Worm (Caenorhabditis elegans) whole organism, L1 larva: ENCODE measurements around the gene C03G5.14.
"Not testable (repeated sequence)": the region's sequence is repeated elsewhere in the genome, so short reads cannot be mapped to it uniquely, and the experiment has no call there.

Source experiments
- C34B4.2 ChIP-seq: sonication (generic microtip); optimal IDR thresholded peaks from 2 replicates; lab custom pipeline; 2017; ENCODE audit warnings: mild to moderate bottlenecking, missing genetic modification characterization, missing compliant biosample characterization
- aha-1 ChIP-seq: fragments of 150-350 bp; optimal IDR thresholded peaks from 2 replicates; lab custom pipeline; 2014; ENCODE audit warnings: missing biosample characterization, missing genetic modification characterization
- blmp-1 ChIP-seq: fragments of 150-350 bp; optimal IDR thresholded peaks from 2 replicates; lab custom pipeline; 2014; ENCODE audit warnings: missing biosample characterization, missing genetic modification characterization
- ceh-8 ChIP-seq: fragments of 200-800 bp; sonication (Bioruptor generic); optimal IDR thresholded peaks from 2 replicates; lab custom pipeline; 2018; ENCODE audit warnings: mild to moderate bottlenecking, missing genetic modification characterization, moderate library complexity, missing compliant biosample characterization
- ceh-82 ChIP-seq, 3 experiments: fragments of 150-350 bp in 1 of 3; sonication (generic microtip) in 2 of 3; optimal IDR thresholded peaks; 2 replicates each; lab custom pipeline; 2014 to 2017; ENCODE audit warnings: missing biosample characterization in 3 of 3, missing genetic modification characterization in 3 of 3
- ceh-90 ChIP-seq: sonication (generic microtip); optimal IDR thresholded peaks from 2 replicates; lab custom pipeline; 2016; ENCODE audit warnings: missing genetic modification characterization, missing compliant biosample characterization
- ces-1 ChIP-seq: fragments of 150-350 bp; optimal IDR thresholded peaks from 2 replicates; lab custom pipeline; 2014; ENCODE audit warnings: missing biosample characterization, missing genetic modification reagents, missing genetic modification characterization
- efl-1 ChIP-seq, 4 experiments: fragments of 150-350 bp; optimal IDR thresholded peaks in 3 of 4; peaks in 1 of 4; 1 replicate in 1 of 4; 2 replicates in 3 of 4; lab custom pipeline; 2014; ENCODE audit warnings: missing biosample characterization in 2 of 4, missing genetic modification characterization in 2 of 4, missing genetic modification reagents in 2 of 4
- fkh-8 ChIP-seq: sonication (generic microtip); optimal IDR thresholded peaks from 2 replicates; lab custom pipeline; 2016; ENCODE audit warnings: mild to moderate bottlenecking, missing genetic modification characterization, missing compliant biosample characterization
- hlh-17 ChIP-seq: fragments of 200-800 bp; sonication (Bioruptor generic); optimal IDR thresholded peaks from 2 replicates; lab custom pipeline; 2018; ENCODE audit warnings: missing genetic modification characterization, mild to moderate bottlenecking, missing compliant biosample characterization, moderate library complexity, borderline replicate concordance
- hlh-4 ChIP-seq: sonication (generic microtip); optimal IDR thresholded peaks from 2 replicates; lab custom pipeline; 2016; ENCODE audit warnings: mild to moderate bottlenecking, missing genetic modification characterization, missing compliant biosample characterization
- hpl-2 ChIP-seq: fragments of 150-350 bp; optimal IDR thresholded peaks from 2 replicates; lab custom pipeline; 2014; ENCODE audit warnings: missing biosample characterization, missing genetic modification reagents, missing genetic modification characterization
- irx-1 ChIP-seq: sonication (generic microtip); optimal IDR thresholded peaks from 2 replicates; lab custom pipeline; 2016; ENCODE audit warnings: missing genetic modification characterization, missing compliant biosample characterization
- isw-1 ChIP-seq: fragments of 200-800 bp; sonication (Bioruptor generic); IDR thresholded peaks from 2 replicates; pipeline ENCODE4 v1.3.6; 2022; ENCODE audit warnings: missing genetic modification characterization, missing compliant biosample characterization
- lin-13 ChIP-seq: fragments of 150-350 bp; optimal IDR thresholded peaks from 2 replicates; lab custom pipeline; 2014; ENCODE audit warnings: missing biosample characterization, missing genetic modification reagents, missing genetic modification characterization
- lin-35 ChIP-seq, 2 experiments: fragments of 150-350 bp; optimal IDR thresholded peaks; 2 replicates each; lab custom pipeline; 2014; ENCODE audit warnings: missing biosample characterization in 2 of 2, missing genetic modification characterization in 2 of 2, missing genetic modification reagents in 2 of 2
- nhr-12 ChIP-seq: sonication (generic microtip); optimal IDR thresholded peaks from 2 replicates; lab custom pipeline; 2017; ENCODE audit warnings: missing biosample characterization, missing genetic modification characterization
- nhr-19 ChIP-seq: fragments of 200-800 bp; sonication (Bioruptor generic); conservative IDR thresholded peaks from 2 replicates; pipeline ENCODE4 v1.3.6; 2022; ENCODE audit warnings: missing genetic modification characterization, missing compliant biosample characterization
- nhr-47 ChIP-seq: sonication (generic microtip); optimal IDR thresholded peaks from 2 replicates; lab custom pipeline; 2016; ENCODE audit warnings: mild to moderate bottlenecking, missing genetic modification characterization, moderate library complexity, missing compliant biosample characterization
- nhr-77 ChIP-seq: fragments of 150-350 bp; optimal IDR thresholded peaks from 2 replicates; lab custom pipeline; 2014; ENCODE audit warnings: missing biosample characterization, missing genetic modification characterization
- nhr-84 ChIP-seq: sonication (generic microtip); optimal IDR thresholded peaks from 2 replicates; lab custom pipeline; 2017; ENCODE audit warnings: missing biosample characterization, missing genetic modification characterization
- nhr-85 ChIP-seq: sonication (generic microtip); peaks from one replicate; lab custom pipeline; 2016; ENCODE audit warnings: missing genetic modification characterization, inconsistent platforms, missing compliant biosample characterization
- pqm-1 ChIP-seq: sonication (generic microtip); optimal IDR thresholded peaks from 3 replicates; lab custom pipeline; 2017; ENCODE audit warnings: missing biosample characterization, missing genetic modification characterization
- skn-1 ChIP-seq: fragments of 150-350 bp; optimal IDR thresholded peaks from 2 replicates; lab custom pipeline; 2014; ENCODE audit warnings: missing biosample characterization, missing genetic modification characterization
- snu-23 ChIP-seq: sonication (generic microtip); optimal IDR thresholded peaks from 2 replicates; lab custom pipeline; 2016; ENCODE audit warnings: missing genetic modification characterization, missing compliant biosample characterization
- sup-37 ChIP-seq: fragments of 200-800 bp; sonication (Bioruptor generic); optimal IDR thresholded peaks from 2 replicates; lab custom pipeline; 2018; ENCODE audit warnings: mild to moderate bottlenecking, missing genetic modification characterization, missing compliant biosample characterization
- tbx-2 ChIP-seq: sonication (generic microtip); optimal IDR thresholded peaks from 2 replicates; lab custom pipeline; 2016; ENCODE audit warnings: missing genetic modification characterization, missing compliant biosample characterization
- zip-4 ChIP-seq: fragments of 200-800 bp; sonication (Bioruptor generic); optimal IDR thresholded peaks from 2 replicates; lab custom pipeline; 2018; ENCODE audit warnings: mild to moderate bottlenecking, missing genetic modification characterization, moderate library complexity, missing compliant biosample characterization

C03G5.14 gene

DNA sequence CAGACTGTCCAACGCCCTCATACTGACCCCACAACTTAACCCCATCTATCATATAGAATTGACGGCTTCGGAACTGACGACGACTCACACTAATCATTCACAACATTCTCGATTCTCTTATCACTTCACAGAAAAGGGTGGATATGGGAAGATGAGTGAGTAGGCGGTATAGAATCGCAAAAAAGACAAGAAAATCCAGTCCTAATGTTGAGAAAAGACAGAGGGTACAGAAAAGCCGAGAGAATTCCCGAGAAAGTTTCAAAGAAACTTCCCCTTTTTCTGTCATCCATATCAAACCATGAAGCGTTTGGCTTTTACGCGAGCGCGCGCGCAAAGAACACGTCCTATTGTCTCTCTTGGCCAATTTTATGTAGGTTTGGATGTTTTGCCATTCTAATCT is 17.5 kb upstream of the C03G5.14 start:
- TF ChIP-seq lin-35 (GFP tag; optimal IDR thresholded peaks at IDR 0.05; lab: Kevin White, UChicago) = no peak
- TF ChIP-seq blmp-1 (tag; lab: Kevin White, UChicago) = peak; percentile 89
- TF ChIP-seq C34B4.2 (tag; lab: Kevin White, UChicago) = no peak
- no peak for TF ChIP-seq aha-1 (tag; lab: Kevin White, UChicago)

DNA sequence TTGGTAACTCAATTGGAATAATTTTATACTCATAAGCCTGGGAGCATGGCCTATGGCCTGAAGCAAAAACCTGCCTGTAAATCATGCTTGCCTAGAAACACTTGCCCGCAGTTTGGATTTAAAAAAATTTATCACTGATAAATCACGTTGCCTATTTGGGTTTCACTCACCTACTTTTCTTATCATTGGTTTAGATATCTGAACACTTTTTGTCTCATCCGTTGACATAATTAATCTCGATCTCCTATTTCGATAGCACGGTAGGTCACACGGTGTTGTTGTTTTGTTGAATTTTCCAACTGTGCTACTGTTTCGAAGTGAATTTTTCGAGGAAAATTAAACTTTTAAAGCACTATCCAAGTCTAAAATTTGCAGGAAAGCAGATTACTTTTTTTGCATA is 14.7 kb upstream of the C03G5.14 start:
- peak; percentile 74 for TF ChIP-seq blmp-1 (tag; lab: Kevin White, UChicago)
- TF ChIP-seq sup-37 (GFP tag; lab: Kevin White, UChicago) = no peak

DNA sequence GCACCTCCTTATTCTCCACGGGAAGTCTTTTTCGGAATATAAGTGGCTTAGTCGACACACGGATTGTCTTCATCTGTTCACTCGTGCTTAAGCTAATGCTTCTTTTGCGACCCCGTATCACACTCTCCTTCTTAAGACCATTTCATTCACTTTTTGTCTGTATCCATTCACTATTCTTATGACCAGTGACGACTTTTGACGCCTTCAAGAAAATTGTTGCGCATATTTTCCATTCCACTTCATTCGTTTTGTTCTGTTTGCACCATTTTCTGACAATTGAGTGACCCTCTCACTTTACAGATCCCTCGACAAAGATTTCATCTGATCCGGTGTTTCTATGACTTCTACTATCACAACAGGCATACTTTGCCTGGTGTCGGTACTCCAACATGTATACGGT is 14.1 kb upstream of the C03G5.14 start, which contains the start of gene H03E18.1:
Gene H03E18.1, plus strand, starts transcription at position 301 of the 400 bp plus-strand sequence.
- no peak for TF ChIP-seq efl-1 (optimal IDR thresholded peaks at IDR 0.05; lab: Kevin White, UChicago)
- TF ChIP-seq efl-1 (GFP tag; optimal IDR thresholded peaks at IDR 0.05 in 1 of 2; lab: Kevin White, UChicago) = peak in 1 of 2 experiments; percentile 44
- no peak for TF ChIP-seq ces-1

DNA sequence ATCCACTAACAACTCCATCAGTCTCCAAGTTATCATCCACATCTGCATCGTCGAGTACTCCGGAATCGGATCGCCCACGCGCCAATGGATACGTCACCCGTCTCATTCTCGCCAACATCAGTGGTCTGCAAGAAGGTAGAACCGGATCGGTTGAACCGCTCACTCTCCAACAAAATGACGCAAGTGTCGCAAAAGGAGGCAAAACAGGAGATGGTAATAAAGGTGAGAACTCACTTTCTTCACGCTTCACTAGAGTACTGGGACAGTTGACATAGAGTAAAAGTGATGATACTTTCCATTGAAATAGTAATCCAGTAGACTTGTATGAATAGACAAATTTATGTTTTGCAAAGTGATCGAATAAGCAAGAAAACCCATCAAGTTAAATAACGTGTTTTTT is 12.6 kb upstream of the C03G5.14 start:
- TF ChIP-seq blmp-1 (tag; lab: Kevin White, UChicago) (peak; percentile 31), tbx-2 (no peak), nhr-85 (tag; lab: Kevin White, UChicago) (peak; percentile 52)
- TF ChIP-seq, all 84 proteins: peak for 2

DNA sequence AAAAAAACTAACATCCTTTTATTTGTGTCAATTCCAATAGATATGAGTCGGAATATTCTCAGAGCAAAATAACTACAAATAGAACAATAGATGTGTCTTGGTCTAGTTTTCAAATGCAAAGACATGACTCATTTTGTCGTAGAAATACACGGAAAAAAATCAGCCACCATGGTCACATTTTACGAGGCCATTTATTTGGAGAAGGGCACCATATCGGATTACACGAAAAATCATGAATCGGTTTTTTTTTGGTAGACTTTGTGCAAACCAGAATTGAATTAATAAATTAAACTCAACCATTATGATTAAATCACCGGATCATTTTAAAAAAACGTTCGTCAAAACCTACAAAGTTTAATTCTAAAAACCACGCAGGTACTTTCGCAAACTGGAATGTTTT is 1.3 kb upstream of the C03G5.14 start, which contains the start of gene H03E18.2:
Gene H03E18.2, minus strand, starts transcription at position 101 of the 400 bp plus-strand sequence.
- TF ChIP-seq nhr-84 (tag; lab: Kevin White, UChicago) (no peak), nhr-19 (no peak), skn-1 (tag; lab: Kevin White, UChicago) (no peak), hlh-4 (tag; lab: Kevin White, UChicago) (no peak), nhr-77 (tag; lab: Kevin White, UChicago) (no peak), isw-1 (GFP tag; lab: Robert Waterston, UW) (no peak), zip-4 (GFP tag; lab: Kevin White, UChicago) (no peak), irx-1 (tag; lab: Kevin White, UChicago) (no peak), nhr-12 (tag; lab: Kevin White, UChicago) (no peak), lin-13 (GFP tag; lab: Kevin White, UChicago) (no peak)

DNA sequence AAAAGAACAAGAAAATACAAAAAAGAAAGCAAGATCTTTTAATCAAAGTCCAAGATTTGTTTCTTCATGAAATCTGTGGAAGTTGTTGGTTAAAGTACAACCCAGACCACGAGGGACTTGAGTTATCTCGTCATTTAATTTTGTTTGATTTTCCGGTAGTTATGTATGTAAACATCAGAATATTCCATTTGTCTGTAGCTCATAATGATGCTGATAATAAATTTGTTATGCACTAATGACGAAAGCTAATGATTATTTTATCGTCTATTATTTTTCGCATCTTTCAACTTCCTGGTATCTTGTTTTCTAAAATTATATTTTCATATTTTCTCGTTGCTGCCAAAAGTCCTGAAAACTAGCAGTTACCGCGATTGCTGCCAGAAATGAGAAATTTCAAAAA is 1.3 kb downstream of the C03G5.14 start:
- no peak for TF ChIP-seq efl-1 (optimal IDR thresholded peaks at IDR 0.05; lab: Kevin White, UChicago)
- TF ChIP-seq efl-1 (GFP tag; optimal IDR thresholded peaks at IDR 0.05 in 1 of 2; lab: Kevin White, UChicago) = no peak
- peak; percentile 91 for TF ChIP-seq ceh-8 (GFP tag; lab: Kevin White, UChicago)
- TF ChIP-seq ceh-82 (tag; optimal IDR thresholded peaks at IDR 0.05; lab: Kevin White, UChicago) = no peak
- TF ChIP-seq pqm-1 (tag; lab: Kevin White, UChicago) = no peak
- TF ChIP-seq fkh-8 (tag; lab: Kevin White, UChicago) = peak; percentile 49

DNA sequence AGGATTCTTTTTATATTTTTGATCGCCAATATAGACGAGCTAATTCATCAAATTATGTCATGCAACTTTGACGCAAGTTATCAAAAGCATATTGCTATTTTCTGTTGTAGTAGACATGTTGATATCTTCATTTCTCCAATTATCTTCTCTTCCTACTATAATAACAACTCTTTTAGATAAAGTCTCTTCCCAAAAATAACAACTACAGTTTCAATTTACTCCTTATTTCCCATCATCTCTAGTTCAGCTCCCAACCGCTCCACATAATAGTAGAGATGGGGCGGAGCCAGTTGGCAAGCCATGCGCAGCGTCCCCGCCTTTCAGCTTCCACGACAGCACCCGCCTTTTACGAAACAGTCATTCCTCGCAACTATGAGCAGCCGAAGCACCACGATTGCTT is 6.2 kb downstream of the C03G5.14 start, which contains the start of gene flp-5:
Gene flp-5, plus strand, starts transcription at position 301 of the 400 bp plus-strand sequence.
- TF ChIP-seq snu-23 (GFP tag; lab: Kevin White, UChicago) (no peak), nhr-47 (tag; lab: Kevin White, UChicago) (no peak), aha-1 (tag; lab: Kevin White, UChicago) (no peak), ceh-90 (tag; lab: Kevin White, UChicago) (no peak), nhr-19 (no peak), nhr-77 (tag; lab: Kevin White, UChicago) (no peak), hpl-2 (no peak)

DNA sequence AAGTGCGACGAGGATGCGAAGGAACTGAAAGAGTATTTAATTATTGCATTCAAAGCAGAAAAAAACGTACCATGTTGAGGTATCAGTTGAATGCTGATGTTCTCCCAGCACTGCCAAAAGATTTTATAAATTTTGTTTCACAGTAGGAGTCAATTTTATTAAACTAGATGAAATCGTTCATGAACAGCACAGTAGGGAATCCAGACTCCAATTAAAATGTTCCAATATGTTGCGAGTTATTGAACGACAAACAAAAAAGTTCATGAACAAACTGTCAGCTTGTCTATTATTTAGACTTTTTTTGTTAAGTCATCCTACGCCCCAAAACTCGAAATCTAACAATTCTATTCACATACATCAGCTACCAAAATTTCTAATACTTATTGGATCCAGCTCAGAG is 13.3 kb downstream of the C03G5.14 start, which contains the start of gene nspc-1:
Gene nspc-1, minus strand, starts transcription at position 101 of the 400 bp plus-strand sequence.
- not testable (repeated sequence) for TF ChIP-seq snu-23 (GFP tag; lab: Kevin White, UChicago); tbx-2; hlh-17 (GFP tag; lab: Kevin White, UChicago)
